Fruit fly (Drosophila melanogaster): ENCODE data around the gene Obp83ef.

Gene Obp83ef

DNA sequence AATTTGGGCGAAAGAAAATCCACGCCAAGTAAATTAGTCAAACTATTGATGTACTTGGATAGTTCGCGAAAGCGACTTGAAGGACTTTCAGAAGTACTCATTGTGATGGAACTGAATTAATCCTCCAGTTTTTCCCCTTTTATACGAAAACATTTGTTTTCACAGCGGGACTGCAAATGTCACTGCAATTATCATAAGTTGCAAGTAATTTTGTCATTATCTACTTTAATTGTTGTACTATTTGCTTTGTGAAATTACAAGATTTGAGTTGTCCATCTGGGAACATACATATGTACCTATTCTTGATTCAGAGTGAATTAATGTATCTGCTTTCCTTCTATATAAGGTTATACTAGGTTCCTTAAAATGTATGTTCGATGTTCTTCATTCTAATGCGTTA is 32.7 kb downstream of the Obp83ef start, which contains the start of gene Or83c:
TSS of gene Or83c (minus strand) at position 101 of the 400 bp plus-strand sequence.
- TF ChIP-seq CG7368 (GFP tag; optimal IDR thresholded peaks at IDR 0.05) = no peak
- no peak for TF ChIP-seq Eip78C (GFP tag)
- TF ChIP-seq CG1621 (tag; optimal IDR thresholded peaks at IDR 0.05) = no peak

All from whole organism, prepupa.